Worm (Caenorhabditis elegans) whole organism, early embryonic: Measurements from ENCODE around the gene Y51A2B.8.

Experiments
- flt-1 ChIP-seq: fragments of 200-800 bp; sonication (Bioruptor generic); IDR thresholded peaks from 2 replicates; pipeline ENCODE4 v1.3.6; 2022; ENCODE audit warnings: missing genetic modification characterization, missing compliant biosample characterization
- pes-1 ChIP-seq: fragments of 200-800 bp; sonication (Bioruptor generic); IDR thresholded peaks from 2 replicates; pipeline ENCODE4 v1.3.6; 2022; ENCODE audit warnings: missing genetic modification reagents, missing genetic modification characterization, missing compliant biosample characterization

DNA sequence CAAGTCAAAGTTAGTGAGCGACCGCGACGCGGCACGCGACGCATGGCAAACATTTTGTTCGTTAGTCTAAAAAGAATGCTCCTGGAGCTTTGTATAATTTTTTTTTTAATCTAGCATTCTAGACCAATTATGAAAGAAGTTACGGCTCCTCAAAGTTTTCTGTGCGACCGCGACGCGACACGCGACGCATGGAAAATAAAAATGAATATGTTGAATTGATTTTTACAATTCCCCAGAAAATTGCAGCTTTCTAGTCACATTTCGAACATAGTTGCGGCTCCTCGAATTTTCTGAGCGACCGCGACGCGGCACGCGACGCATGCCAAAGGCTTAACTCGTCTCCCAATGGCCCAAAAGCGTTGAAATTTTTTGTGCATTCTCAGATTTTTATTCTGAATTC lies 45.6 kb downstream of the Y51A2B.8 start, which contains the start of gene ZK262.4:
- TF ChIP-seq flt-1 (no peak), pes-1 (GFP tag; lab: Robert Waterston, UW) (no peak)
